Fruit fly (Drosophila melanogaster) whole organism, embryonic: ENCODE data around the gene CG14270.

Experiments
- CG10366 ChIP-seq: fragments of 200-800 bp; sonication (Bioruptor generic); IDR thresholded peaks from 2 replicates; pipeline ENCODE4 v1.3.6; 2022; ENCODE audit warnings: missing biosample characterization, missing genetic modification characterization
- CG13287 ChIP-seq: fragments of 200-800 bp; sonication (Bioruptor generic); IDR thresholded peaks from 2 replicates; pipeline ENCODE4 v1.3.6; 2022; ENCODE audit warnings: missing biosample characterization, missing genetic modification characterization; ENCODE audit not compliant: partially characterized antibody
- CG13775 ChIP-seq: fragments of 200-800 bp; sonication (Bioruptor generic); optimal IDR thresholded peaks from 3 replicates; lab custom pipeline; 2017; ENCODE audit warnings: missing biosample characterization, mild to moderate bottlenecking, missing genetic modification characterization
- CG15269 ChIP-seq: fragments of 200-800 bp; sonication (Bioruptor generic); optimal IDR thresholded peaks from 2 replicates; lab custom pipeline; 2018; ENCODE audit warnings: missing biosample characterization, mild to moderate bottlenecking, missing genetic modification characterization, moderate library complexity
- CG1529 ChIP-seq: fragments of 200-800 bp; sonication (Bioruptor generic); optimal IDR thresholded peaks from 3 replicates; lab custom pipeline; 2018; ENCODE audit warnings: missing biosample characterization, missing genetic modification characterization
- CG16779 ChIP-seq: fragments of 200-800 bp; sonication (Bioruptor generic); IDR thresholded peaks from 2 replicates; pipeline ENCODE4 v1.3.6; 2022; ENCODE audit warnings: missing biosample characterization, missing genetic modification characterization
- CG16813 ChIP-seq: fragments of 200-800 bp; sonication (Bioruptor generic); IDR thresholded peaks from 3 replicates; pipeline ENCODE4 v1.3.6; 2022; ENCODE audit warnings: missing biosample characterization, missing genetic modification characterization; ENCODE audit not compliant: partially characterized antibody
- CG17186 ChIP-seq: fragments of 200-800 bp; sonication (Bioruptor generic); optimal IDR thresholded peaks from 3 replicates; lab custom pipeline; 2017; ENCODE audit warnings: missing biosample characterization, missing genetic modification reagents, missing genetic modification characterization
- CG18764 ChIP-seq: fragments of 200-800 bp; sonication (Bioruptor generic); optimal IDR thresholded peaks from 3 replicates; lab custom pipeline; 2016; ENCODE audit warnings: missing biosample characterization, missing genetic modification characterization
- CG2120 ChIP-seq: fragments of 200-800 bp; sonication (Bioruptor generic); optimal IDR thresholded peaks from 3 replicates; lab custom pipeline; 2016; ENCODE audit warnings: missing biosample characterization, missing genetic modification characterization
- CG4730 ChIP-seq: fragments of 200-800 bp; sonication (Bioruptor generic); IDR thresholded peaks from 2 replicates; pipeline ENCODE4 v1.3.6; 2022; ENCODE audit warnings: missing biosample characterization, missing genetic modification characterization
- CG6272 ChIP-seq: fragments of 200-800 bp; sonication (Bioruptor generic); IDR thresholded peaks from 2 replicates; pipeline ENCODE4 v1.3.6; 2022; ENCODE audit warnings: missing biosample characterization, missing genetic modification characterization
- CG7987 ChIP-seq: fragments of 200-800 bp; sonication (Bioruptor generic); optimal IDR thresholded peaks from 2 replicates; lab custom pipeline; 2018; ENCODE audit warnings: missing biosample characterization, mild to moderate bottlenecking, missing genetic modification characterization, moderate library complexity
- CG8478 ChIP-seq: fragments of >200 bp; optimal IDR thresholded peaks from 2 replicates; lab custom pipeline; 2018
- CG8765 ChIP-seq: fragments of 200-800 bp; sonication (Bioruptor generic); IDR thresholded peaks from 2 replicates; pipeline ENCODE4 v1.3.6; 2022; ENCODE audit warnings: missing biosample characterization, missing genetic modification characterization
- CoRest ChIP-seq: fragments of 200-800 bp; sonication (Bioruptor generic); optimal IDR thresholded peaks from 3 replicates; lab custom pipeline; 2018; ENCODE audit warnings: missing biosample characterization, mild to moderate bottlenecking, missing genetic modification characterization, moderate library complexity
- D19A ChIP-seq: fragments of 200-800 bp; optimal IDR thresholded peaks from 3 replicates; lab custom pipeline; 2019; ENCODE audit warnings: missing biosample characterization, mild to moderate bottlenecking, missing genetic modification characterization, moderate library complexity
- Dll ChIP-seq: fragments of 200-800 bp; sonication (Bioruptor generic); IDR thresholded peaks from 4 replicates; pipeline ENCODE4 v1.3.6; 2022; ENCODE audit warnings: missing biosample characterization, missing genetic modification characterization; ENCODE audit not compliant: partially characterized antibody
- Gug ChIP-seq: fragments of 200-800 bp; sonication (Bioruptor generic); IDR thresholded peaks from 4 replicates; pipeline ENCODE4 v1.3.6; 2022; ENCODE audit warnings: missing biosample characterization, missing genetic modification characterization
- HmgD ChIP-seq: fragments of 200-800 bp; sonication (Bioruptor generic); optimal IDR thresholded peaks from 3 replicates; lab custom pipeline; 2016; ENCODE audit warnings: missing biosample characterization, missing genetic modification characterization
- Hmr ChIP-seq: fragments of 200-800 bp; sonication (Bioruptor generic); optimal IDR thresholded peaks from 3 replicates; lab custom pipeline; 2017; ENCODE audit warnings: mild to moderate bottlenecking, missing biosample characterization, missing genetic modification reagents, missing genetic modification characterization
- Hsf ChIP-seq: fragments of 200-800 bp; sonication (Bioruptor generic); optimal IDR thresholded peaks from 3 replicates; lab custom pipeline; 2016; ENCODE audit warnings: missing biosample characterization, missing genetic modification characterization
- MBD-R2 ChIP-seq: fragments of 200-800 bp; sonication (Bioruptor generic); IDR thresholded peaks from 2 replicates; pipeline ENCODE4 v1.3.6; 2022; ENCODE audit warnings: missing biosample characterization, missing genetic modification characterization
- MTF-1 ChIP-seq: fragments of 200-800 bp; sonication (Bioruptor generic); optimal IDR thresholded peaks from 2 replicates; lab custom pipeline; 2018; ENCODE audit warnings: missing biosample characterization, mild to moderate bottlenecking, missing genetic modification characterization, borderline replicate concordance
- Myb ChIP-seq: fragments of 200-800 bp; sonication (Bioruptor generic); optimal IDR thresholded peaks from 2 replicates; lab custom pipeline; 2016; ENCODE audit warnings: missing biosample characterization, missing genetic modification characterization
- Oli ChIP-seq: fragments of 200-800 bp; sonication (Bioruptor generic); optimal IDR thresholded peaks from 2 replicates; lab custom pipeline; 2018; ENCODE audit warnings: missing biosample characterization, mild to moderate bottlenecking, missing genetic modification characterization, moderate library complexity
- Pdp1 ChIP-seq, 2 experiments: fragments of 200-800 bp; sonication (Bioruptor generic); optimal IDR thresholded peaks; 3 replicates each; lab custom pipeline; 2016; ENCODE audit warnings: missing biosample characterization in 2 of 2, missing genetic modification characterization in 2 of 2, mild to moderate bottlenecking in 1 of 2, moderate library complexity in 1 of 2
- Scr ChIP-seq: fragments of 200-800 bp; sonication (Bioruptor generic); IDR thresholded peaks from 2 replicates; pipeline ENCODE4 v1.3.6; 2022; ENCODE audit warnings: missing biosample characterization, missing genetic modification characterization; ENCODE audit not compliant: partially characterized antibody
- Sry-β ChIP-seq: fragments of 200-800 bp; sonication (Bioruptor generic); optimal IDR thresholded peaks from 2 replicates; lab custom pipeline; 2018; ENCODE audit warnings: missing biosample characterization, mild to moderate bottlenecking, missing genetic modification characterization, moderate library complexity
- Tbp ChIP-seq: fragments of >200 bp; optimal IDR thresholded peaks from 2 replicates; lab custom pipeline; 2018; ENCODE audit warnings: missing biosample characterization, missing genetic modification characterization
- YL-1 ChIP-seq: fragments of 200-800 bp; sonication (Bioruptor generic); optimal IDR thresholded peaks from 3 replicates; lab custom pipeline; 2017; ENCODE audit warnings: missing biosample characterization, mild to moderate bottlenecking, missing genetic modification characterization
- abd-A ChIP-seq: fragments of 200-800 bp; sonication (Bioruptor generic); optimal IDR thresholded peaks from 3 replicates; lab custom pipeline; 2019; ENCODE audit warnings: missing biosample characterization, mild to moderate bottlenecking, missing genetic modification characterization, moderate library complexity
- cato ChIP-seq: fragments of 200-800 bp; sonication (Bioruptor generic); optimal IDR thresholded peaks from 2 replicates; lab custom pipeline; 2016; ENCODE audit warnings: missing biosample characterization, missing genetic modification characterization, borderline replicate concordance
- chif ChIP-seq, 2 experiments: fragments of 200-800 bp; sonication (Bioruptor generic); optimal IDR thresholded peaks; 3 replicates each; lab custom pipeline; 2016; ENCODE audit warnings: missing biosample characterization in 2 of 2, missing genetic modification characterization in 2 of 2
- croc ChIP-seq: fragments of 200-800 bp; sonication (Bioruptor generic); conservative IDR thresholded peaks from 3 replicates; pipeline ENCODE4 v1.3.6; 2022; ENCODE audit warnings: missing biosample characterization, missing genetic modification characterization
- disco-r ChIP-seq: fragments of 200-800 bp; sonication (Bioruptor generic); optimal IDR thresholded peaks from 2 replicates; lab custom pipeline; 2016; ENCODE audit warnings: missing biosample characterization, missing genetic modification characterization
- ems ChIP-seq: fragments of 200-800 bp; sonication (Bioruptor generic); optimal IDR thresholded peaks from 3 replicates; lab custom pipeline; 2016; ENCODE audit warnings: missing biosample characterization, missing genetic modification characterization
- en ChIP-seq: fragments of 200-800 bp; sonication (Bioruptor generic); optimal IDR thresholded peaks from 2 replicates; lab custom pipeline; 2016; ENCODE audit warnings: missing biosample characterization, missing genetic modification characterization
- exex ChIP-seq: fragments of 200-800 bp; sonication (Bioruptor generic); optimal IDR thresholded peaks from 4 replicates; lab custom pipeline; 2018; ENCODE audit warnings: missing biosample characterization, mild to moderate bottlenecking, missing genetic modification characterization, moderate library complexity
- fd64A ChIP-seq: fragments of 200-800 bp; sonication (Bioruptor generic); optimal IDR thresholded peaks from 3 replicates; lab custom pipeline; 2018; ENCODE audit warnings: missing biosample characterization, mild to moderate bottlenecking, missing genetic modification characterization
- hkb ChIP-seq, 2 experiments: fragments of 200-800 bp in 1 of 2; fragments of >200 bp in 1 of 2; sonication (Bioruptor generic) in 1 of 2; IDR thresholded peaks in 1 of 2; optimal IDR thresholded peaks in 1 of 2; 2 replicates each; pipeline versions ENCODE4 v1.3.6 to Lab custom; 2017 to 2022; ENCODE audit warnings: missing biosample characterization in 1 of 2, missing genetic modification characterization in 1 of 2
- insv ChIP-seq, 2 experiments: fragments of 200-800 bp; sonication (Bioruptor generic); optimal IDR thresholded peaks; 3 replicates each; lab custom pipeline; 2016 to 2018; ENCODE audit warnings: missing biosample characterization in 2 of 2, missing genetic modification characterization in 2 of 2
- klu ChIP-seq: fragments of 200-800 bp; sonication (Bioruptor generic); IDR thresholded peaks from 2 replicates; pipeline ENCODE4 v1.3.6; 2022; ENCODE audit warnings: missing biosample characterization, missing genetic modification characterization
- nerfin-2 ChIP-seq: fragments of 200-800 bp; sonication (Bioruptor generic); IDR thresholded peaks from 2 replicates; pipeline ENCODE4 v1.3.6; 2022; ENCODE audit warnings: missing biosample characterization, missing genetic modification characterization; ENCODE audit not compliant: partially characterized antibody
- nmo ChIP-seq: fragments of 200-800 bp; sonication (Bioruptor generic); optimal IDR thresholded peaks from 2 replicates; lab custom pipeline; 2018; ENCODE audit warnings: missing biosample characterization, mild to moderate bottlenecking, missing genetic modification characterization, moderate library complexity
- pb ChIP-seq: fragments of 200-800 bp; sonication (Bioruptor generic); optimal IDR thresholded peaks from 3 replicates; lab custom pipeline; 2016; ENCODE audit warnings: missing biosample characterization, missing genetic modification characterization
- pzg ChIP-seq: fragments of 200-800 bp; sonication (Bioruptor generic); optimal IDR thresholded peaks from 3 replicates; lab custom pipeline; 2018; ENCODE audit warnings: missing biosample characterization, mild to moderate bottlenecking, missing genetic modification characterization, moderate library complexity
- sd ChIP-seq: fragments of 200-800 bp; sonication (Bioruptor generic); optimal IDR thresholded peaks from 3 replicates; lab custom pipeline; 2018; ENCODE audit warnings: missing biosample characterization, mild to moderate bottlenecking, missing genetic modification characterization, moderate library complexity
- shn ChIP-seq: fragments of 200-800 bp; sonication (Bioruptor generic); optimal IDR thresholded peaks from 3 replicates; lab custom pipeline; 2016; ENCODE audit warnings: missing biosample characterization, missing genetic modification characterization
- stwl ChIP-seq: fragments of 200-800 bp; sonication (Bioruptor generic); optimal IDR thresholded peaks from 3 replicates; lab custom pipeline; 2018; ENCODE audit warnings: missing biosample characterization, mild to moderate bottlenecking, missing genetic modification characterization, moderate library complexity

CG14270 gene

dm6 chrX:3485304-3485703 lies at the start of gene CG14270, which contains the start of gene CG10803 (continued):
- TF ChIP-seq stwl (peak; percentile 71), CG17186 (GFP tag; lab: Kevin White, UChicago) (peak; percentile 15), D19A (tag; lab: Kevin White, UChicago) (no peak), pzg (GFP tag; lab: Kevin White, UChicago) (peak; percentile 44), Gug (GFP tag; lab: Robert Waterston, UW) (0 out of 4 replicates have a peak, but pooled peaks have one; percentile 2), CG13775 (GFP tag; lab: Kevin White, UChicago) (peak; percentile 16), Myb (GFP tag; lab: Kevin White, UChicago) (peak; percentile 21), YL-1 (GFP tag; lab: Kevin White, UChicago) (peak; percentile 52), ems (GFP tag; lab: Kevin White, UChicago) (no peak), insv (GFP tag; optimal IDR thresholded peaks at IDR 0.05; lab: Kevin White, UChicago) (no peak), nmo (GFP tag; lab: Kevin White, UChicago) (peak; percentile 51), chif (GFP tag; optimal IDR thresholded peaks at IDR 0.05; lab: Kevin White, UChicago) (peak in 1 of 2 experiments; percentile 11), Hmr (GFP tag; lab: Kevin White, UChicago) (no peak), CG6272 (GFP tag; lab: Robert Waterston, UW) (peak; percentile 24; the same call in 1 of the 2 replicates), MBD-R2 (GFP tag; lab: Robert Waterston, UW) (peak; percentile 74), CG13287 (peak; percentile 87), CG7987 (GFP tag; lab: Kevin White, UChicago) (no peak), croc (GFP tag; lab: Robert Waterston, UW) (no peak), hkb (optimal IDR thresholded peaks at IDR 0.05; lab: Kevin White, UChicago) (peak; percentile 36), hkb (GFP tag; IDR thresholded peaks at IDR 0.05; lab: Robert Waterston, UW) (no peak), CoRest (no peak), CG16779 (GFP tag; lab: Robert Waterston, UW) (no peak), exex (no peak), Hsf (GFP tag; lab: Kevin White, UChicago) (peak; percentile 8), CG18764 (GFP tag; lab: Kevin White, UChicago) (no peak), fd64A (no peak), HmgD (no peak), CG10366 (GFP tag; lab: Robert Waterston, UW) (no peak), disco-r (GFP tag; lab: Kevin White, UChicago) (no peak), CG8765 (GFP tag; lab: Robert Waterston, UW) (no peak), Tbp (GFP tag; lab: Kevin White, UChicago) (no peak), CG15269 (tag; lab: Kevin White, UChicago) (no peak), shn (GFP tag; lab: Kevin White, UChicago) (no peak), Pdp1 (GFP tag; optimal IDR thresholded peaks at IDR 0.05; lab: Kevin White, UChicago) (peak in 1 of 2 experiments; percentile 51), klu (no peak), CG4730 (GFP tag; lab: Robert Waterston, UW) (no peak), CG2120 (GFP tag; lab: Kevin White, UChicago) (peak; percentile 52), Scr (peak; percentile 91), pb (no peak), nerfin-2 (GFP tag; lab: Robert Waterston, UW) (peak; percentile 75), en (GFP tag; lab: Kevin White, UChicago) (no peak), Sry-β (GFP tag; lab: Kevin White, UChicago) (no peak), Oli (tag; lab: Kevin White, UChicago) (no peak), cato (no peak), CG16813 (GFP tag; lab: Robert Waterston, UW) (peak; percentile 88), abd-A (tag; lab: Kevin White, UChicago) (no peak), MTF-1 (no peak), sd (tag; lab: Kevin White, UChicago) (no peak), CG1529 (no peak), CG8478 (no peak), Dll (GFP tag; lab: Robert Waterston, UW) (peak; percentile 93)
